Worm (Caenorhabditis elegans) whole organism, young adult: ENCODE data around the gene Y39B6A.13.

Source experiments
- C17E4.6 ChIP-seq: fragments of 200-800 bp; sonication (Bioruptor generic); IDR thresholded peaks from 2 replicates; pipeline ENCODE4 v1.3.6; 2022; ENCODE audit warnings: missing genetic modification reagents, missing genetic modification characterization, missing compliant biosample characterization
- K12H6.12 ChIP-seq: fragments of 200-800 bp; sonication (Bioruptor generic); optimal IDR thresholded peaks from 2 replicates; lab custom pipeline; 2018; ENCODE audit warnings: mild to moderate bottlenecking, missing genetic modification characterization, missing compliant biosample characterization
- lag-1 ChIP-seq: fragments of 200-800 bp; sonication (Bioruptor generic); IDR thresholded peaks from 2 replicates; pipeline ENCODE4 v1.3.6; 2022; ENCODE audit warnings: missing genetic modification reagents, missing genetic modification characterization, missing compliant biosample characterization
- mcd-1 ChIP-seq: fragments of 200-800 bp; sonication (Bioruptor generic); IDR thresholded peaks from 2 replicates; pipeline ENCODE4 v1.3.6; 2022; ENCODE audit warnings: missing genetic modification reagents, missing genetic modification characterization, missing compliant biosample characterization
- unc-130 ChIP-seq: sonication (generic microtip); optimal IDR thresholded peaks from 2 replicates; lab custom pipeline; 2016; ENCODE audit warnings: missing genetic modification reagents, missing genetic modification characterization, missing compliant biosample characterization
- ztf-18 ChIP-seq: sonication (generic microtip); optimal IDR thresholded peaks from 2 replicates; lab custom pipeline; 2016; ENCODE audit warnings: missing genotype, mild to moderate bottlenecking, missing genetic modification characterization, missing compliant biosample characterization
- ztf-28 ChIP-seq: fragments of 200-800 bp; sonication (Bioruptor generic); IDR thresholded peaks from 2 replicates; pipeline ENCODE4 v1.3.6; 2022; ENCODE audit warnings: missing genetic modification reagents, missing genetic modification characterization, missing compliant biosample characterization
- ztf-3 ChIP-seq: fragments of 200-800 bp; sonication (Bioruptor generic); optimal IDR thresholded peaks from 2 replicates; lab custom pipeline; 2018; ENCODE audit warnings: mild to moderate bottlenecking, missing genetic modification characterization, missing compliant biosample characterization

DNA sequence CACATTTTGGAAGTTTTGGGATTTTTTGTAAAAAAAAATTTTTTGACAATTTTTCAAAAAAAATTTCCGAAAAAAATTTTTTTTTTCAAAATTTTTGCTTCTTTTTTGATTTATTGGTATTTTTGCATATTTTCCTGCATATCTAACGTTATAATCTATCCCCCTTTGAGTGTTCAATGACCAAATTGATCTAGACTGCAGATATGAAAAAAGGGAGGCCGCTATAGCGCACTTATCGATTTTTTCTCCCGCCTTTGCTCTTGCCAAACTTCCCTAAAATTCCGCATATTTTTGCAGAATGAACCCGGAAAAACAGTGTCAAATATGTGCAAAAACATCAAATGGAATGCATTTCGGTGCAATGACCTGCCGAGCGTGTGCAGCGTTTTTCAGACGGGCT, 31.8 kb downstream of the Y39B6A.13 start, which contains the start of gene nhr-145:
- no peak for TF ChIP-seq ztf-3 (GFP tag; lab: Kevin White, UChicago)
- TF ChIP-seq lag-1 (GFP tag; lab: Robert Waterston, UW): no peak
- TF ChIP-seq C17E4.6: no peak
- no peak for TF ChIP-seq mcd-1 (GFP tag; lab: Robert Waterston, UW)
- no peak for TF ChIP-seq ztf-18 (tag; lab: Kevin White, UChicago)
- TF ChIP-seq ztf-28 (GFP tag; lab: Robert Waterston, UW): no peak
- TF ChIP-seq K12H6.12: no peak
- no peak for TF ChIP-seq unc-130
